Fruit fly (Drosophila melanogaster) whole organism, embryonic: Measurements from ENCODE around the gene CCDC53.

Experiments
- Adf1 ChIP-seq: fragments of 200-800 bp; sonication (Bioruptor generic); IDR thresholded peaks from 2 replicates; pipeline ENCODE4 v1.3.6; 2022; ENCODE audit warnings: missing biosample characterization, missing genetic modification characterization
- Atf3 ChIP-seq: fragments of 200-800 bp; sonication (Bioruptor generic); optimal IDR thresholded peaks from 3 replicates; lab custom pipeline; 2016; ENCODE audit warnings: missing biosample characterization, missing genetic modification characterization
- BEAF-32 ChIP-seq: fragments of 200-800 bp; sonication (Bioruptor generic); optimal IDR thresholded peaks from 3 replicates; lab custom pipeline; 2017; ENCODE audit warnings: missing biosample characterization, missing genetic modification characterization, mild to moderate bottlenecking, moderate library complexity, missing genetic modification reagents
- CG10147 ChIP-seq: fragments of 200-800 bp; sonication (Bioruptor generic); optimal IDR thresholded peaks from 2 replicates; lab custom pipeline; 2019; ENCODE audit warnings: missing biosample characterization, mild to moderate bottlenecking, missing genetic modification characterization, moderate library complexity
- CG10366 ChIP-seq: fragments of 200-800 bp; sonication (Bioruptor generic); IDR thresholded peaks from 2 replicates; pipeline ENCODE4 v1.3.6; 2022; ENCODE audit warnings: missing biosample characterization, missing genetic modification characterization
- CG10431 ChIP-seq: fragments of 200-800 bp; sonication (Bioruptor generic); optimal IDR thresholded peaks from 3 replicates; lab custom pipeline; 2018; ENCODE audit warnings: missing biosample characterization, mild to moderate bottlenecking, missing genetic modification characterization
- CG10959 ChIP-seq: fragments of 200-800 bp; sonication (Bioruptor generic); IDR thresholded peaks from 2 replicates; pipeline ENCODE4 v1.3.6; 2022; ENCODE audit warnings: missing biosample characterization, missing genetic modification characterization
- CG12391 ChIP-seq: fragments of 200-800 bp; sonication (Bioruptor generic); optimal IDR thresholded peaks from 3 replicates; lab custom pipeline; 2018; ENCODE audit warnings: missing biosample characterization, mild to moderate bottlenecking, missing genetic modification characterization, moderate library complexity
- CG12659 ChIP-seq: fragments of 200-800 bp; sonication (Bioruptor generic); optimal IDR thresholded peaks from 3 replicates; lab custom pipeline; 2017; ENCODE audit warnings: mild to moderate bottlenecking, missing biosample characterization, missing genetic modification reagents, missing genetic modification characterization
- CG14965 ChIP-seq: fragments of 200-800 bp; sonication (Bioruptor generic); optimal IDR thresholded peaks from 2 replicates; lab custom pipeline; 2016; ENCODE audit warnings: missing biosample characterization, missing genetic modification characterization, borderline replicate concordance
- CG15514 ChIP-seq: fragments of 200-800 bp; sonication (Bioruptor generic); optimal IDR thresholded peaks from 3 replicates; lab custom pipeline; 2017; ENCODE audit warnings: missing biosample characterization, missing genetic modification characterization, mild to moderate bottlenecking, moderate library complexity, missing genetic modification reagents
- CG15696 ChIP-seq: fragments of 200-800 bp; sonication (Bioruptor generic); optimal IDR thresholded peaks from 2 replicates; lab custom pipeline; 2019; ENCODE audit warnings: missing biosample characterization, mild to moderate bottlenecking, missing genetic modification characterization, moderate library complexity
- CG17359 ChIP-seq: fragments of 200-800 bp; sonication (Bioruptor generic); optimal IDR thresholded peaks from 3 replicates; lab custom pipeline; 2018; ENCODE audit warnings: missing biosample characterization, mild to moderate bottlenecking, missing genetic modification characterization, moderate library complexity
- CG18011 ChIP-seq: fragments of 200-800 bp; sonication (Bioruptor generic); optimal IDR thresholded peaks from 2 replicates; lab custom pipeline; 2017; ENCODE audit warnings: missing biosample characterization, missing genetic modification characterization, mild to moderate bottlenecking, moderate library complexity, missing genotype
- CG31224 ChIP-seq: fragments of 200-800 bp; sonication (Bioruptor generic); IDR thresholded peaks from 2 replicates; pipeline ENCODE4 v1.3.6; 2022; ENCODE audit warnings: missing biosample characterization, missing genetic modification characterization
- CG3847 ChIP-seq: fragments of 200-800 bp; sonication (Bioruptor generic); IDR thresholded peaks from 2 replicates; pipeline ENCODE4 v1.3.6; 2022; ENCODE audit warnings: missing biosample characterization, missing genetic modification characterization
- CoRest ChIP-seq: fragments of 200-800 bp; sonication (Bioruptor generic); optimal IDR thresholded peaks from 3 replicates; lab custom pipeline; 2018; ENCODE audit warnings: missing biosample characterization, mild to moderate bottlenecking, missing genetic modification characterization, moderate library complexity
- Deaf1 ChIP-seq: fragments of 200-800 bp; optimal IDR thresholded peaks from 3 replicates; lab custom pipeline; 2019; ENCODE audit warnings: missing biosample characterization, mild to moderate bottlenecking, missing genetic modification characterization, moderate library complexity
- Drgx ChIP-seq: fragments of 200-800 bp; sonication (Bioruptor generic); IDR thresholded peaks from 2 replicates; pipeline ENCODE4 v1.3.6; 2022; ENCODE audit warnings: missing biosample characterization, missing genetic modification characterization
- HHEX ChIP-seq: fragments of 200-800 bp; sonication (Bioruptor generic); optimal IDR thresholded peaks from 3 replicates; lab custom pipeline; 2017; ENCODE audit warnings: missing biosample characterization, mild to moderate bottlenecking, missing genetic modification characterization, missing genetic modification reagents
- HLH54F ChIP-seq: fragments of 200-800 bp; sonication (Bioruptor generic); optimal IDR thresholded peaks from 3 replicates; lab custom pipeline; 2016; ENCODE audit warnings: missing biosample characterization, missing genetic modification characterization
- Hr3 ChIP-seq: fragments of 200-800 bp; sonication (Bioruptor generic); optimal IDR thresholded peaks from 3 replicates; lab custom pipeline; 2016; ENCODE audit warnings: missing biosample characterization, missing genetic modification characterization
- Hr39 ChIP-seq: fragments of >200 bp; optimal IDR thresholded peaks from 2 replicates; lab custom pipeline; 2017
- Lhr ChIP-seq: fragments of 200-800 bp; sonication (Bioruptor generic); optimal IDR thresholded peaks from 3 replicates; lab custom pipeline; 2017; ENCODE audit warnings: mild to moderate bottlenecking, missing biosample characterization, missing genetic modification reagents, missing genetic modification characterization
- Oli ChIP-seq: fragments of 200-800 bp; sonication (Bioruptor generic); optimal IDR thresholded peaks from 2 replicates; lab custom pipeline; 2018; ENCODE audit warnings: missing biosample characterization, mild to moderate bottlenecking, missing genetic modification characterization, moderate library complexity
- Side ChIP-seq: fragments of 200-800 bp; sonication (Bioruptor generic); optimal IDR thresholded peaks from 2 replicates; lab custom pipeline; 2016; ENCODE audit warnings: missing biosample characterization, missing genetic modification characterization
- Sin3A ChIP-seq: fragments of >200 bp; optimal IDR thresholded peaks from 2 replicates; lab custom pipeline; 2018
- Six4 ChIP-seq: fragments of 200-800 bp; sonication (Bioruptor generic); optimal IDR thresholded peaks from 2 replicates; lab custom pipeline; 2016; ENCODE audit warnings: missing biosample characterization, missing genetic modification characterization
- Sox100B ChIP-seq: fragments of 200-800 bp; sonication (Bioruptor generic); optimal IDR thresholded peaks from 3 replicates; lab custom pipeline; 2018; ENCODE audit warnings: missing biosample characterization, mild to moderate bottlenecking, missing genetic modification characterization
- Sry-β ChIP-seq: fragments of 200-800 bp; sonication (Bioruptor generic); optimal IDR thresholded peaks from 2 replicates; lab custom pipeline; 2018; ENCODE audit warnings: missing biosample characterization, mild to moderate bottlenecking, missing genetic modification characterization, moderate library complexity
- Stat92E ChIP-seq, 3 experiments: fragments of >200 bp in 2 of 3; fragments of 200-800 bp in 1 of 3; sonication (Bioruptor generic) in 1 of 3; optimal IDR thresholded peaks; 2 replicates each; lab custom pipeline; 2017 to 2019; ENCODE audit warnings: missing biosample characterization in 3 of 3, missing genetic modification characterization in 3 of 3, mild to moderate bottlenecking in 1 of 3, moderate library complexity in 1 of 3
- az2 ChIP-seq: fragments of 200-800 bp; sonication (Bioruptor generic); optimal IDR thresholded peaks from 3 replicates; lab custom pipeline; 2016; ENCODE audit warnings: missing biosample characterization, missing genetic modification characterization
- chinmo ChIP-seq: fragments of 200-800 bp; sonication (Bioruptor generic); IDR thresholded peaks from 4 replicates; pipeline ENCODE4 v1.3.6; 2022; ENCODE audit warnings: missing biosample characterization, missing genetic modification characterization; ENCODE audit not compliant: partially characterized antibody
- chn ChIP-seq: fragments of 200-800 bp; sonication (Bioruptor generic); optimal IDR thresholded peaks from 2 replicates; lab custom pipeline; 2016; ENCODE audit warnings: missing biosample characterization, missing genetic modification characterization
- da ChIP-seq: fragments of 200-800 bp; sonication (Bioruptor generic); optimal IDR thresholded peaks from 2 replicates; lab custom pipeline; 2016; ENCODE audit warnings: missing biosample characterization, missing genetic modification characterization
- dysf ChIP-seq: fragments of 200-800 bp; sonication (Bioruptor generic); IDR thresholded peaks from 3 replicates; pipeline ENCODE4 v1.3.6; 2022; ENCODE audit warnings: missing biosample characterization, missing genetic modification characterization
- ems ChIP-seq: fragments of 200-800 bp; sonication (Bioruptor generic); optimal IDR thresholded peaks from 3 replicates; lab custom pipeline; 2016; ENCODE audit warnings: missing biosample characterization, missing genetic modification characterization
- exex ChIP-seq: fragments of 200-800 bp; sonication (Bioruptor generic); optimal IDR thresholded peaks from 4 replicates; lab custom pipeline; 2018; ENCODE audit warnings: missing biosample characterization, mild to moderate bottlenecking, missing genetic modification characterization, moderate library complexity
- gcm ChIP-seq: fragments of 200-800 bp; sonication (Bioruptor generic); optimal IDR thresholded peaks from 2 replicates; lab custom pipeline; 2019; ENCODE audit warnings: missing biosample characterization, mild to moderate bottlenecking, missing genetic modification characterization, moderate library complexity
- hbn ChIP-seq: fragments of 200-800 bp; sonication (Bioruptor generic); IDR thresholded peaks from 2 replicates; pipeline ENCODE4 v1.3.6; 2022; ENCODE audit warnings: missing biosample characterization, missing genetic modification characterization; ENCODE audit not compliant: partially characterized antibody
- jing ChIP-seq: fragments of 200-800 bp; sonication (Bioruptor generic); optimal IDR thresholded peaks from 2 replicates; lab custom pipeline; 2018; ENCODE audit warnings: missing biosample characterization, mild to moderate bottlenecking, missing genetic modification characterization
- kay ChIP-seq: fragments of 200-800 bp; sonication (Bioruptor generic); optimal IDR thresholded peaks from 2 replicates; lab custom pipeline; 2016; ENCODE audit warnings: missing biosample characterization, missing genetic modification characterization
- onecut ChIP-seq: fragments of 200-800 bp; sonication (Bioruptor generic); IDR thresholded peaks from 2 replicates; pipeline ENCODE4 v1.3.6; 2022; ENCODE audit warnings: missing biosample characterization, missing genetic modification characterization
- org-1 ChIP-seq: fragments of 200-800 bp; sonication (Bioruptor generic); optimal IDR thresholded peaks from 2 replicates; lab custom pipeline; 2017; ENCODE audit warnings: missing biosample characterization, missing genetic modification characterization
- p53 ChIP-seq: fragments of 200-800 bp; sonication (Bioruptor generic); optimal IDR thresholded peaks from 2 replicates; lab custom pipeline; 2016; ENCODE audit warnings: missing biosample characterization, missing genetic modification characterization
- pros ChIP-seq: fragments of 200-800 bp; sonication (Bioruptor generic); optimal IDR thresholded peaks from 3 replicates; lab custom pipeline; 2019; ENCODE audit warnings: missing biosample characterization, mild to moderate bottlenecking, missing genetic modification characterization, moderate library complexity
- sisA ChIP-seq: fragments of 200-800 bp; sonication (Bioruptor generic); IDR thresholded peaks from 2 replicates; pipeline ENCODE4 v1.3.6; 2022; ENCODE audit warnings: missing biosample characterization, missing genetic modification characterization
- sna ChIP-seq: fragments of 200-800 bp; sonication (Bioruptor generic); IDR thresholded peaks from 2 replicates; pipeline ENCODE4 v1.3.6; 2022; ENCODE audit warnings: missing biosample characterization, missing genetic modification characterization; ENCODE audit not compliant: partially characterized antibody
- zf30C ChIP-seq: fragments of 200-800 bp; sonication (Bioruptor generic); optimal IDR thresholded peaks from 3 replicates; lab custom pipeline; 2018; ENCODE audit warnings: missing biosample characterization, mild to moderate bottlenecking, missing genetic modification characterization

CCDC53 gene

dm6 chr2L:8071112-8071976, 30.4 kb downstream of the CCDC53 start, which contains the start of gene poe:
Gene poe, minus strand, starts transcription at chr2L:8071624.
- TF ChIP-seq da (GFP tag; lab: Kevin White, UChicago) (no peak), CG10147 (GFP tag; lab: Kevin White, UChicago) (no peak), CG12391 (peak; percentile 81), az2 (GFP tag; lab: Kevin White, UChicago) (peak; percentile 25), BEAF-32 (GFP tag; lab: Kevin White, UChicago) (peak; percentile 33), Atf3 (no peak), Sin3A (lab: Kevin White, UChicago) (peak; percentile 19), CG10366 (no peak), CG15696 (tag; lab: Kevin White, UChicago) (peak; percentile 42), p53 (no peak), sna (GFP tag; lab: Robert Waterston, UW) (no peak), Adf1 (GFP tag; lab: Robert Waterston, UW) (no peak), Lhr (no peak), CG31224 (GFP tag; lab: Robert Waterston, UW) (peak; percentile 67), onecut (GFP tag; lab: Robert Waterston, UW) (no peak), zf30C (GFP tag; lab: Kevin White, UChicago) (peak; percentile 88), dysf (peak; percentile 56; the same call in 1 of the 3 replicates), org-1 (GFP tag; lab: Kevin White, UChicago) (no peak), HLH54F (GFP tag; lab: Kevin White, UChicago) (no peak), Oli (tag; lab: Kevin White, UChicago) (peak; percentile 23), Stat92E (GFP tag; optimal IDR thresholded peaks at IDR 0.05; lab: Kevin White, UChicago) (no peak), exex (no peak), Six4 (GFP tag; lab: Kevin White, UChicago) (peak; percentile 21), ems (no peak), CG15514 (GFP tag; lab: Kevin White, UChicago) (peak; percentile 62), pros (GFP tag; lab: Kevin White, UChicago) (no peak), CG3847 (GFP tag; lab: Robert Waterston, UW) (0 out of 2 replicates have a peak, but pooled peaks have one; percentile 23), chn (GFP tag; lab: Kevin White, UChicago) (no peak), CoRest (tag; lab: Kevin White, UChicago) (peak; percentile 40), sisA (no peak), jing (GFP tag; lab: Kevin White, UChicago) (no peak), CG18011 (GFP tag; lab: Kevin White, UChicago) (no peak), Sry-β (GFP tag; lab: Kevin White, UChicago) (peak; percentile 23), Deaf1 (tag; lab: Kevin White, UChicago) (no peak), gcm (no peak), CG14965 (GFP tag; lab: Kevin White, UChicago) (no peak), CG10431 (GFP tag; lab: Kevin White, UChicago) (no peak), Hr3 (GFP tag; lab: Kevin White, UChicago) (peak; percentile 46), Drgx (peak; percentile 64), HHEX (GFP tag; lab: Kevin White, UChicago) (no peak), Side (GFP tag; lab: Kevin White, UChicago) (no peak), CG10959 (no peak), Sox100B (GFP tag; lab: Kevin White, UChicago) (no peak), kay (peak; percentile 15), CG17359 (tag; lab: Kevin White, UChicago) (peak; percentile 56), chinmo (0 out of 4 replicates have a peak, but pooled peaks have one; percentile 29), Hr39 (lab: Kevin White, UChicago) (no peak), CG12659 (GFP tag; lab: Kevin White, UChicago) (peak; percentile 67), hbn (no peak)
